Fruit fly (Drosophila melanogaster): ENCODE measurements around the gene Mfap1.

dm6 chr3L:1971103-1971742 lies 30.4 kb downstream of the Mfap1 start, which contains the start of the genes CG11815 and acs:
- TF ChIP-seq psq (optimal IDR thresholded peaks at IDR 0.05) (no peak), Dll (optimal IDR thresholded peaks at IDR 0.05) (no peak), CG8478 (optimal IDR thresholded peaks at IDR 0.05) (no peak)
